Worm (Caenorhabditis elegans) whole organism, L1 larva: Measurements from ENCODE around the gene T16A1.4.
"Not testable (repeated sequence)": the region's sequence is repeated elsewhere in the genome, so short reads cannot be mapped to it uniquely, and the experiment has no call there.

Experiments used
- aly-2 ChIP-seq: fragments of 150-350 bp; optimal IDR thresholded peaks from 2 replicates; lab custom pipeline; 2014; ENCODE audit warnings: missing biosample characterization, missing genetic modification characterization
- ama-1 ChIP-seq: fragments of 150-350 bp; optimal IDR thresholded peaks from 2 replicates; lab custom pipeline; 2014
- blmp-1 ChIP-seq: fragments of 150-350 bp; optimal IDR thresholded peaks from 2 replicates; lab custom pipeline; 2014; ENCODE audit warnings: missing biosample characterization, missing genetic modification characterization
- ceh-63 ChIP-seq: fragments of 200-800 bp; sonication (Bioruptor generic); optimal IDR thresholded peaks from 2 replicates; lab custom pipeline; 2018; ENCODE audit warnings: mild to moderate bottlenecking, missing genetic modification characterization, missing compliant biosample characterization
- ceh-8 ChIP-seq: fragments of 200-800 bp; sonication (Bioruptor generic); optimal IDR thresholded peaks from 2 replicates; lab custom pipeline; 2018; ENCODE audit warnings: mild to moderate bottlenecking, missing genetic modification characterization, moderate library complexity, missing compliant biosample characterization
- ceh-82 ChIP-seq, 3 experiments: fragments of 150-350 bp in 1 of 3; sonication (generic microtip) in 2 of 3; optimal IDR thresholded peaks; 2 replicates each; lab custom pipeline; 2014 to 2017; ENCODE audit warnings: missing biosample characterization in 3 of 3, missing genetic modification characterization in 3 of 3
- dpl-1 ChIP-seq, 3 experiments: fragments of 150-350 bp in 2 of 3; sonication (generic microtip) in 1 of 3; optimal IDR thresholded peaks; 2 replicates each; lab custom pipeline; 2014 to 2017; ENCODE audit warnings: missing biosample characterization in 3 of 3, missing genetic modification characterization in 3 of 3, missing genetic modification reagents in 3 of 3
- efl-1 ChIP-seq, 4 experiments: fragments of 150-350 bp; optimal IDR thresholded peaks in 3 of 4; peaks in 1 of 4; 1 replicate in 1 of 4; 2 replicates in 3 of 4; lab custom pipeline; 2014; ENCODE audit warnings: missing biosample characterization in 2 of 4, missing genetic modification characterization in 2 of 4, missing genetic modification reagents in 2 of 4
- egl-27 ChIP-seq, 2 experiments: fragments of 150-350 bp in 1 of 2; sonication (generic microtip); optimal IDR thresholded peaks; 3 replicates each; lab custom pipeline; 2017 to 2018; ENCODE audit warnings: missing biosample characterization in 2 of 2, missing genetic modification characterization in 2 of 2, missing genetic modification reagents in 2 of 2
- elt-2 ChIP-seq: sonication (generic microtip); optimal IDR thresholded peaks from 2 replicates; lab custom pipeline; 2016; ENCODE audit warnings: missing genetic modification characterization, mild to moderate bottlenecking, inconsistent platforms, missing compliant biosample characterization, missing genetic modification reagents
- elt-3 ChIP-seq, 6 experiments: fragments of 150-350 bp in 1 of 6; sonication (generic microtip); optimal IDR thresholded peaks; 2 replicates each; lab custom pipeline; 2017 to 2018; ENCODE audit warnings: missing biosample characterization in 6 of 6, missing genetic modification characterization in 6 of 6, inconsistent platforms in 1 of 6
- fkh-10 ChIP-seq: sonication (generic microtip); optimal IDR thresholded peaks from 2 replicates; lab custom pipeline; 2017; ENCODE audit warnings: missing biosample characterization, missing genetic modification reagents, missing genetic modification characterization
- fkh-4 ChIP-seq: sonication (generic microtip); optimal IDR thresholded peaks from 2 replicates; lab custom pipeline; 2016; ENCODE audit warnings: missing compliant biosample characterization, missing genetic modification characterization, borderline replicate concordance
- hlh-17 ChIP-seq: fragments of 200-800 bp; sonication (Bioruptor generic); optimal IDR thresholded peaks from 2 replicates; lab custom pipeline; 2018; ENCODE audit warnings: missing genetic modification characterization, mild to moderate bottlenecking, missing compliant biosample characterization, moderate library complexity, borderline replicate concordance
- hlh-4 ChIP-seq: sonication (generic microtip); optimal IDR thresholded peaks from 2 replicates; lab custom pipeline; 2016; ENCODE audit warnings: mild to moderate bottlenecking, missing genetic modification characterization, missing compliant biosample characterization
- hpl-2 ChIP-seq: fragments of 150-350 bp; optimal IDR thresholded peaks from 2 replicates; lab custom pipeline; 2014; ENCODE audit warnings: missing biosample characterization, missing genetic modification reagents, missing genetic modification characterization
- isw-1 ChIP-seq: fragments of 200-800 bp; sonication (Bioruptor generic); IDR thresholded peaks from 2 replicates; pipeline ENCODE4 v1.3.6; 2022; ENCODE audit warnings: missing genetic modification characterization, missing compliant biosample characterization
- jun-1 ChIP-seq: fragments of 150-350 bp; optimal IDR thresholded peaks from 2 replicates; lab custom pipeline; 2014; ENCODE audit warnings: missing biosample characterization, missing genetic modification reagents, missing genetic modification characterization
- lin-13 ChIP-seq: fragments of 150-350 bp; optimal IDR thresholded peaks from 2 replicates; lab custom pipeline; 2014; ENCODE audit warnings: missing biosample characterization, missing genetic modification reagents, missing genetic modification characterization
- lin-14 ChIP-seq: fragments of 200-800 bp; sonication (Bioruptor generic); optimal IDR thresholded peaks from 2 replicates; lab custom pipeline; 2018; ENCODE audit warnings: mild to moderate bottlenecking, missing genetic modification characterization, moderate library complexity, missing compliant biosample characterization
- lin-15B ChIP-seq: fragments of 150-350 bp; sonication (generic microtip); optimal IDR thresholded peaks from 3 replicates; lab custom pipeline; 2014; ENCODE audit warnings: missing biosample characterization, missing genetic modification characterization
- lir-3 ChIP-seq: sonication (generic microtip); optimal IDR thresholded peaks from 2 replicates; lab custom pipeline; 2016; ENCODE audit warnings: mild to moderate bottlenecking, missing genetic modification characterization, moderate library complexity, missing compliant biosample characterization; ENCODE audit not compliant: poor library complexity
- mab-9 ChIP-seq: fragments of 200-800 bp; sonication (Bioruptor generic); IDR thresholded peaks from 2 replicates; pipeline ENCODE4 v1.3.6; 2022; ENCODE audit warnings: missing genetic modification reagents, missing genetic modification characterization, missing compliant biosample characterization
- mef-2 ChIP-seq: fragments of 150-350 bp; optimal IDR thresholded peaks from 2 replicates; lab custom pipeline; 2014; ENCODE audit warnings: missing biosample characterization, missing genetic modification characterization
- nhr-12 ChIP-seq: sonication (generic microtip); optimal IDR thresholded peaks from 2 replicates; lab custom pipeline; 2017; ENCODE audit warnings: missing biosample characterization, missing genetic modification characterization
- nhr-20 ChIP-seq: sonication (generic microtip); optimal IDR thresholded peaks from 2 replicates; lab custom pipeline; 2016; ENCODE audit warnings: mild to moderate bottlenecking, missing genetic modification characterization, missing compliant biosample characterization
- nhr-47 ChIP-seq: sonication (generic microtip); optimal IDR thresholded peaks from 2 replicates; lab custom pipeline; 2016; ENCODE audit warnings: mild to moderate bottlenecking, missing genetic modification characterization, moderate library complexity, missing compliant biosample characterization
- rnt-1 ChIP-seq: sonication (generic microtip); optimal IDR thresholded peaks from 2 replicates; lab custom pipeline; 2016; ENCODE audit warnings: mild to moderate bottlenecking, missing genetic modification characterization, moderate library complexity, missing compliant biosample characterization
- skn-1 ChIP-seq: fragments of 150-350 bp; optimal IDR thresholded peaks from 2 replicates; lab custom pipeline; 2014; ENCODE audit warnings: missing biosample characterization, missing genetic modification characterization
- snpc-4 ChIP-seq: fragments of 150-350 bp; optimal IDR thresholded peaks from 2 replicates; lab custom pipeline; 2014; ENCODE audit warnings: missing biosample characterization, missing genetic modification characterization
- snu-23 ChIP-seq: sonication (generic microtip); optimal IDR thresholded peaks from 2 replicates; lab custom pipeline; 2016; ENCODE audit warnings: missing genetic modification characterization, missing compliant biosample characterization
- sox-4 ChIP-seq: sonication (generic microtip); optimal IDR thresholded peaks from 2 replicates; lab custom pipeline; 2016; ENCODE audit warnings: missing genetic modification characterization, missing compliant biosample characterization
- sup-37 ChIP-seq: fragments of 200-800 bp; sonication (Bioruptor generic); optimal IDR thresholded peaks from 2 replicates; lab custom pipeline; 2018; ENCODE audit warnings: mild to moderate bottlenecking, missing genetic modification characterization, missing compliant biosample characterization
- unc-98 ChIP-seq: fragments of 200-800 bp; sonication (Bioruptor generic); IDR thresholded peaks from 2 replicates; pipeline ENCODE4 v1.3.6; 2022; ENCODE audit warnings: missing genetic modification characterization, missing compliant biosample characterization
- xbp-1 ChIP-seq: sonication (generic microtip); optimal IDR thresholded peaks from 2 replicates; lab custom pipeline; 2016; ENCODE audit warnings: missing genetic modification characterization, missing compliant biosample characterization
- zip-4 ChIP-seq: fragments of 200-800 bp; sonication (Bioruptor generic); optimal IDR thresholded peaks from 2 replicates; lab custom pipeline; 2018; ENCODE audit warnings: mild to moderate bottlenecking, missing genetic modification characterization, moderate library complexity, missing compliant biosample characterization

The T16A1.4 gene

ce11 chrII:2067451-2068021 lies 13.8 kb upstream of the T16A1.4 start, which contains the start of gene F07E5.12:
F07E5.12 (plus strand) TSS chrII:2067971.
- not testable (repeated sequence) for TF ChIP-seq efl-1 (optimal IDR thresholded peaks at IDR 0.05; lab: Kevin White, UChicago)
- TF ChIP-seq efl-1 (GFP tag; optimal IDR thresholded peaks at IDR 0.05 in 1 of 2; lab: Kevin White, UChicago): peak in 1 of 2 experiments; percentile 60
- TF ChIP-seq, all 84 proteins: peak for 1; not testable (repeated sequence) for 83

DNA sequence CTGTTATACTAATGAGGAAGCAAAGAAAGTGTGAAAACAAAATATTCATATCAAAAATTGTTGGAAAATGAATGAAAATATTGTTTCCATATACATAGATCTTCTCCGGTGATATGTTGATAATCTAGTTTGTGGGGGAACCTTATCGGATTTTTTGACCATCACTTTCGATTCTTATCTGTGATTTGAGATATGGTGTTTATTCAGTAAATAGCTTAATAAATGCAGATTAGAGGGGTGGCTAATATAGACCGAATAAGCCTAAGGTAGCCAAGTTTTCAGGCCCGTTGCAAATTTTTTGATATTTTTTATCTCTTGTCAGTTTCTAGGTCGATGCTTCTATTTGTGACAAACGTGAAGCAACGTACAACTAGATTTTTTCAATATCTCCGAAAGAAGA lies 9.9 kb upstream of the T16A1.4 start, which contains the start of gene F07E5.7:
Gene F07E5.7 (minus strand): TSS at position 101 of the 400 bp plus-strand sequence.
- TF ChIP-seq rnt-1 (tag; lab: Kevin White, UChicago) (no peak), blmp-1 (tag; lab: Kevin White, UChicago) (peak; percentile 39)

ce11 chrII:2075513-2075912 lies 5.8 kb upstream of the T16A1.4 start, which contains the start of gene F07E5.8:
F07E5.8 (minus strand) TSS chrII:2075613.
- no peak for TF ChIP-seq hpl-2
- TF ChIP-seq ceh-8 (GFP tag; lab: Kevin White, UChicago): no peak
- no peak for TF ChIP-seq jun-1 (tag; lab: Kevin White, UChicago)
- no peak for TF ChIP-seq zip-4 (GFP tag; lab: Kevin White, UChicago)
- no peak for TF ChIP-seq ceh-82 (tag; optimal IDR thresholded peaks at IDR 0.05; lab: Kevin White, UChicago)
- TF ChIP-seq ama-1 (lab: Kevin White, UChicago): no peak
- TF ChIP-seq egl-27 (tag; optimal IDR thresholded peaks at IDR 0.05; lab: Kevin White, UChicago): no peak
- TF ChIP-seq dpl-1 (GFP tag; optimal IDR thresholded peaks at IDR 0.05; lab: Kevin White, UChicago): no peak

ce11 chrII:2076467-2076866 lies 4.9 kb upstream of the T16A1.4 start:
- TF ChIP-seq egl-27 (tag; optimal IDR thresholded peaks at IDR 0.05; lab: Kevin White, UChicago) (no peak), aly-2 (tag; lab: Kevin White, UChicago) (no peak), snu-23 (GFP tag; lab: Kevin White, UChicago) (no peak), skn-1 (tag; lab: Kevin White, UChicago) (no peak), xbp-1 (no peak), lin-13 (no peak), nhr-12 (tag; lab: Kevin White, UChicago) (no peak), sup-37 (no peak), sox-4 (tag; lab: Kevin White, UChicago) (no peak), elt-3 (tag; optimal IDR thresholded peaks at IDR 0.05; lab: Kevin White, UChicago) (no peak), fkh-4 (tag; lab: Kevin White, UChicago) (no peak), mef-2 (tag; lab: Kevin White, UChicago) (no peak), isw-1 (GFP tag; lab: Robert Waterston, UW) (no peak), lir-3 (tag; lab: Kevin White, UChicago) (no peak)

ce11 chrII:2080425-2080824 lies 932 bp upstream of the T16A1.4 start, which contains the start of gene F07E5.9:
F07E5.9 (minus strand) TSS chrII:2080525.
- no peak for TF ChIP-seq lin-14
- no peak for TF ChIP-seq efl-1 (optimal IDR thresholded peaks at IDR 0.05; lab: Kevin White, UChicago)
- TF ChIP-seq efl-1 (GFP tag; optimal IDR thresholded peaks at IDR 0.05 in 1 of 2; lab: Kevin White, UChicago): peak in 1 of 2 experiments; percentile 9

- no peak for TF ChIP-seq isw-1 (GFP tag; lab: Robert Waterston, UW)
- TF ChIP-seq mab-9 (GFP tag; lab: Robert Waterston, UW): no peak
Measured at ce11 chrII:2083726-2084179, 2.4 kb downstream of the T16A1.4 start, which contains the start of the genes T16A1.5 and fbxc-49. T16A1.5 (minus strand) TSS chrII:2083826. fbxc-49 (plus strand) TSS chrII:2084129.

DNA sequence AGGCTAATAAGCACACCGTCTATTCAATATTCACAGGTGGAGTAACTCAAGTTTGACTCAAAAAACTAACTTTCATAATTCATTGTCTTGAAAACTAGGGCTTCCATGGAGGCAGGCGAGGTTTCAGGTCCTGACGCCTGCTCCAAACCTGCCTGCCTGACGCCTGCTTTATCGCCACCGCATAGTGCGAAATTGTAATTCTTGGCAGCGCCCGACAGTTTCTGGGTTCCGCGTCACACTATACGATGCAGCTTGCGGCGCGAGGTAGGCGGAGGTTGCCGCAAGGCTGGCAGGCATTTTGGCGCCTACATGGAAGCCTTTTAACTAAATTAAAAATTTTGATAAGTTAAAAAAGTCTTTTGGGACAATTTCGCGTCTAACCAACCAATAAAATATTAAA lies 5.8 kb downstream of the T16A1.4 start:
- TF ChIP-seq ceh-63 (GFP tag; lab: Kevin White, UChicago) (no peak), nhr-20 (no peak), lin-15B (tag; lab: Kevin White, UChicago) (no peak), snpc-4 (tag; lab: Kevin White, UChicago) (no peak), hlh-17 (GFP tag; lab: Kevin White, UChicago) (no peak), mef-2 (tag; lab: Kevin White, UChicago) (no peak), skn-1 (tag; lab: Kevin White, UChicago) (no peak), nhr-47 (no peak), elt-2 (no peak), hlh-4 (tag; lab: Kevin White, UChicago) (no peak), sup-37 (no peak), fkh-10 (no peak), zip-4 (GFP tag; lab: Kevin White, UChicago) (no peak), unc-98 (GFP tag; lab: Robert Waterston, UW) (no peak)
